Worm (Caenorhabditis elegans): ENCODE measurements around the gene hch-1.

The hch-1 gene

ce11 chrX:14684406-14684927 is 15.3 kb downstream of the hch-1 start, which contains the start of gene csq-1:
Gene csq-1, plus strand, starts transcription at chrX:14684877.
- no peak for TF ChIP-seq lin-39 (tag; optimal IDR thresholded peaks at IDR 0.05)
- TF ChIP-seq R02D3.7 (tag; optimal IDR thresholded peaks at IDR 0.05): no peak
- TF ChIP-seq Y55F3AM.14 (GFP tag; optimal IDR thresholded peaks at IDR 0.05): no peak
- TF ChIP-seq nhr-129 (tag; optimal IDR thresholded peaks at IDR 0.05): peak; percentile 40
- TF ChIP-seq F13H6.1 (tag; optimal IDR thresholded peaks at IDR 0.05): peak; percentile 58
- TF ChIP-seq lin-11 (tag; optimal IDR thresholded peaks at IDR 0.05): no peak
- TF ChIP-seq sma-9 (GFP tag; optimal IDR thresholded peaks at IDR 0.05): peak; percentile 2
- TF ChIP-seq sma-9 (tag; optimal IDR thresholded peaks at IDR 0.05): no peak

ce11 chrX:14680474-14680873 is 19.3 kb downstream of the hch-1 start:
- TF ChIP-seq nhr-11 (tag; optimal IDR thresholded peaks at IDR 0.05): no peak
- peak; percentile 81 for TF ChIP-seq snpc-4 (tag; optimal IDR thresholded peaks at IDR 0.05)

- TF ChIP-seq Y55F3AM.14 (GFP tag; optimal IDR thresholded peaks at IDR 0.05): no peak
- TF ChIP-seq crh-2 (tag; optimal IDR thresholded peaks at IDR 0.05): peak; percentile 5
Observed at ce11 chrX:14678983-14679382, 20.8 kb downstream of the hch-1 start.

ce11 chrX:14674028-14674427 is 25.7 kb downstream of the hch-1 start, which contains the start of gene slt-1:
Gene slt-1, plus strand, starts transcription at chrX:14674328.
- TF ChIP-seq nhr-21 (tag; optimal IDR thresholded peaks at IDR 0.05): no peak
- TF ChIP-seq crh-2 (tag; optimal IDR thresholded peaks at IDR 0.05): no peak
- no peak for TF ChIP-seq ztf-4 (tag; optimal IDR thresholded peaks at IDR 0.05)
- no peak for TF ChIP-seq elt-3 (tag; optimal IDR thresholded peaks at IDR 0.05)
- no peak for TF ChIP-seq R02D3.7 (tag; optimal IDR thresholded peaks at IDR 0.05)
- no peak for TF ChIP-seq lin-39 (tag; optimal IDR thresholded peaks at IDR 0.05)
- peak; percentile 17 for TF ChIP-seq nhr-129 (tag; optimal IDR thresholded peaks at IDR 0.05)
- no peak for TF ChIP-seq egl-27 (tag; optimal IDR thresholded peaks at IDR 0.05)
- TF ChIP-seq peb-1 (tag; optimal IDR thresholded peaks at IDR 0.05): no peak
- TF ChIP-seq unc-39 (tag; optimal IDR thresholded peaks at IDR 0.05): no peak
- no peak for TF ChIP-seq mab-5 (tag; optimal IDR thresholded peaks at IDR 0.05)
- TF ChIP-seq F13H6.1 (tag; optimal IDR thresholded peaks at IDR 0.05): peak; percentile 19
- no peak for TF ChIP-seq snpc-4 (tag; optimal IDR thresholded peaks at IDR 0.05)
- TF ChIP-seq lin-13 (GFP tag; optimal IDR thresholded peaks at IDR 0.05): no peak
- TF ChIP-seq dmd-4 (tag; optimal IDR thresholded peaks at IDR 0.05): no peak

- no peak for TF ChIP-seq elt-1 (tag; optimal IDR thresholded peaks at IDR 0.05)
- TF ChIP-seq skn-1 (tag; optimal IDR thresholded peaks at IDR 0.05): no peak
- TF ChIP-seq ama-1 (optimal IDR thresholded peaks at IDR 0.05): no peak
- TF ChIP-seq ztf-4 (tag; optimal IDR thresholded peaks at IDR 0.05): no peak
- no peak for TF ChIP-seq mdl-1 (tag; optimal IDR thresholded peaks at IDR 0.05)
- TF ChIP-seq snpc-4 (tag; optimal IDR thresholded peaks at IDR 0.05): no peak
- no peak for TF ChIP-seq lin-11 (tag; optimal IDR thresholded peaks at IDR 0.05)
- TF ChIP-seq alr-1 (tag; optimal IDR thresholded peaks at IDR 0.05): no peak
- TF ChIP-seq ceh-16 (tag; optimal IDR thresholded peaks at IDR 0.05): no peak
- no peak for TF ChIP-seq sma-9 (GFP tag; optimal IDR thresholded peaks at IDR 0.05)
- TF ChIP-seq sma-9 (tag; optimal IDR thresholded peaks at IDR 0.05): no peak
Observed at ce11 chrX:14671300-14671699, 28.5 kb downstream of the hch-1 start.

ce11 chrX:14664028-14664427 is 35.7 kb downstream of the hch-1 start, which contains the start of gene C26G2.2:
Gene C26G2.2, plus strand, starts transcription at chrX:14664328.
- TF ChIP-seq elt-1 (tag; optimal IDR thresholded peaks at IDR 0.05): no peak

ce11 chrX:14662460-14662859 is 37.3 kb downstream of the hch-1 start:
- TF ChIP-seq Y55F3AM.14 (GFP tag; optimal IDR thresholded peaks at IDR 0.05): no peak
- no peak for TF ChIP-seq sem-4 (tag; optimal IDR thresholded peaks at IDR 0.05)
- TF ChIP-seq ceh-16 (tag; optimal IDR thresholded peaks at IDR 0.05): no peak
- TF ChIP-seq nhr-12 (tag; optimal IDR thresholded peaks at IDR 0.05): no peak
- TF ChIP-seq nhr-129 (tag; optimal IDR thresholded peaks at IDR 0.05): no peak
- TF ChIP-seq nhr-237 (tag; optimal IDR thresholded peaks at IDR 0.05): no peak
- no peak for TF ChIP-seq blmp-1 (tag; optimal IDR thresholded peaks at IDR 0.05; ENCODE audit: insufficient read depth)
- TF ChIP-seq fos-1 (tag; optimal IDR thresholded peaks at IDR 0.05): no peak
- no peak for TF ChIP-seq mab-5 (tag; optimal IDR thresholded peaks at IDR 0.05)
- TF ChIP-seq nhr-23 (tag; optimal IDR thresholded peaks at IDR 0.05): no peak
- TF ChIP-seq ztf-4 (tag; optimal IDR thresholded peaks at IDR 0.05): no peak
- no peak for TF ChIP-seq lin-39 (tag; optimal IDR thresholded peaks at IDR 0.05)
- no peak for TF ChIP-seq peb-1 (tag; optimal IDR thresholded peaks at IDR 0.05)
- TF ChIP-seq lin-13 (GFP tag; optimal IDR thresholded peaks at IDR 0.05): no peak
- TF ChIP-seq mbf-1 (tag; optimal IDR thresholded peaks at IDR 0.05): no peak
- TF ChIP-seq ceh-82 (tag; optimal IDR thresholded peaks at IDR 0.05): no peak
- no peak for TF ChIP-seq alr-1 (tag; optimal IDR thresholded peaks at IDR 0.05)
- TF ChIP-seq nhr-77 (tag; optimal IDR thresholded peaks at IDR 0.05): no peak
